Worm (Caenorhabditis elegans): Measurements from ENCODE around the gene F42C5.5.
"Not testable (repeated sequence)": the region's sequence is repeated elsewhere in the genome, so short reads cannot be mapped to it uniquely, and the experiment has no call there.

Gene F42C5.5

DNA sequence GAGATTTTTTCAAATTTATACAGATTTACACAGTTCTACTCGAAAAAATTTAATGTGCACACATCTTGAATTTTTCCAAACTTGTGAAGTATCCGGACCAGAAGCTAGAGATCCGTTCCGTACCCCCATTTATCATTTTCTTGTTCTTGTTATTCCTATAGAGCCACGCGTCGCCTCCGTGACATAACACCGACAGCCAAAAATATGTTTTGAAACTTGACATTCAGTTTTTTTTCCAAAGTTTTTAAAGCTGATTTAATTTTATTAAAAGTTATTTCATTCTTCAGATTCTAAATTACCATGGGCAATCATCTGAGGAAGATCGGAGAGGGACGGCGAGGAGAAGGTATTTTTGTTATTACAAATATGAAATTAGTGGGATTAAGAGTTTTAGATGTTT is 43.9 kb downstream of the F42C5.5 start, which contains the start of gene D2024.18:
D2024.18 (plus strand) TSS at position 301 of the 400 bp plus-strand sequence.
- no peak for TF ChIP-seq lin-13 (tag; optimal IDR thresholded peaks at IDR 0.05)
- no peak for TF ChIP-seq cnd-1 (tag; optimal IDR thresholded peaks at IDR 0.05)
- no peak for TF ChIP-seq lin-32 (GFP tag; optimal IDR thresholded peaks at IDR 0.05)
- no peak for TF ChIP-seq pha-4 (tag; optimal IDR thresholded peaks at IDR 0.05)
- TF ChIP-seq ham-2 (GFP tag; optimal IDR thresholded peaks at IDR 0.05): no peak
- TF ChIP-seq hlh-1 (tag; optimal IDR thresholded peaks at IDR 0.05): no peak
- no peak for TF ChIP-seq nhr-12 (tag; optimal IDR thresholded peaks at IDR 0.05)
- no peak for TF ChIP-seq elt-3 (tag; optimal IDR thresholded peaks at IDR 0.05)
- no peak for TF ChIP-seq unc-62 (GFP tag; optimal IDR thresholded peaks at IDR 0.05)
- TF ChIP-seq flh-1 (GFP tag; optimal IDR thresholded peaks at IDR 0.05): no peak
- no peak for TF ChIP-seq unc-120 (tag; optimal IDR thresholded peaks at IDR 0.05; ENCODE audit: poor library complexity, severe bottlenecking)

DNA sequence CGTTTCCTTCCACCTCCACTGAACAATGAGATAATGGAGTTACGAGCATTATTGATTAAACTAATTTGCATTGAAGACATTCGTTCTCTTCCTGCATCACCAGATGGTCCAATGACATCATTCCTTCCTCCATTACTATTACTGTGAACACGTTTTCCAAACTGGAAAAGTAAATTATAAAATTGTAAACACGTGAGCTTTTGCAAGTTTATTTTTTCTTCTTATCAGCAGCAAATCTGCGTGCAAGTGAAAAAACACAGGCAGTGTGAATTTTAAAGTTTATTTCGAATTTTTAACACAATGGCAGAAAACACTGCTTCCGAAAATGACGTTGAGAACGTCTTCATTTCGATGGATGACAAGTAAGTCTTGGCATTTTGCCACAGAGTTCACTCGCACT is 46.8 kb downstream of the F42C5.5 start, which contains the start of gene D2024.1:
D2024.1 (plus strand) TSS at position 301 of the 400 bp plus-strand sequence.
- not testable (repeated sequence) for TF ChIP-seq sptf-1, M03D4.4, ztf-11 (tag; optimal IDR thresholded peaks at IDR 0.05)

DNA sequence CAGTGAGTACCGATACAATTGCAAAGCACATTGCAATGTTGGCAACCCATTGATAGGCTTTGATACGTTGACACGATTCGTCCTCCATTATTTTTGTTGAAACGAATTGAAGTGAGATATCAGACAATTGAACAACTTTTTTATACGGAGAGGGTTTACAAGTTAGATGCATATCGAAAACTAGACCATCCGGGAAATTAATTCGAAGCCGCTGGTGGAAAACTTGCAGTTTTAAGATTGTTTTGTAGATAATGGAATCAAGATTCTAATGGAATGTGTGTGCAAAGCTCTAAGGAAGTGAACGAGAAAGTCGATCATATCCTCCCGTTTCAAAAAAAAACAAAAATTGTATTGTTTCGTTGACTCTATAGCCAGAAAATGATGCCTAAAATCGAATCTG is 47.5 kb downstream of the F42C5.5 start, which contains the start of gene col-114:
col-114 (minus strand) TSS at position 101 of the 400 bp plus-strand sequence.
- TF ChIP-seq flh-1 (GFP tag; optimal IDR thresholded peaks at IDR 0.05) (no peak), ces-1 (GFP tag; optimal IDR thresholded peaks at IDR 0.05) (no peak), unc-120 (tag; optimal IDR thresholded peaks at IDR 0.05; ENCODE audit: poor library complexity, severe bottlenecking) (no peak), bed-3 (GFP tag; optimal IDR thresholded peaks at IDR 0.05) (no peak), nhr-76 (tag; optimal IDR thresholded peaks at IDR 0.05) (no peak), sem-2 (GFP tag; optimal IDR thresholded peaks at IDR 0.05) (no peak), drap-1 (GFP tag; optimal IDR thresholded peaks at IDR 0.05) (no peak), cnd-1 (tag; optimal IDR thresholded peaks at IDR 0.05) (no peak), ztf-11 (tag; optimal IDR thresholded peaks at IDR 0.05) (no peak), tbx-8 (GFP tag; optimal IDR thresholded peaks at IDR 0.05) (no peak), lin-32 (GFP tag; optimal IDR thresholded peaks at IDR 0.05) (no peak), ceh-39 (tag; optimal IDR thresholded peaks at IDR 0.05) (no peak), M03D4.4 (tag; optimal IDR thresholded peaks at IDR 0.05) (no peak), nhr-2 (tag; optimal IDR thresholded peaks at IDR 0.05) (no peak), unc-39 (tag; optimal IDR thresholded peaks at IDR 0.05) (no peak), unc-62 (GFP tag; optimal IDR thresholded peaks at IDR 0.05) (no peak)

DNA sequence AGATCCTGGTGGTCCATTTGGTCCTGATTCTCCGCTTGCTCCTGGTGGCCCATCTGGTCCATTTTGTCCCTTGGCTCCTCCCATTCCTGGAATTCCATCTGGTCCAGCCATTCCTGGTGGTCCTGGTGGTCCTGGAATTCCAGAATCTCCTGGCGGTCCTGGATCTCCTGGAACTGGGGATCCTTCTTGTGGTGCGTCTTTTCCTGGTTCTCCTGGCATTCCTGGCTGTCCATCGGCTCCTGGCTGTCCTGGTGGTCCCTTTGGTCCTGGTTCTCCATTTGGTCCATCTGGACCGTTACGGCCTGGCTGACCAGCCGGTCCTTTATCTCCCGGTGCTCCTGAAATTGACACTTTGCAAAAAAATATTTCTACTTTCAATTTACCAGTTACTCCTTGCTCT is 48.4 kb downstream of the F42C5.5 start:
- no peak for TF ChIP-seq ztf-11 (tag; optimal IDR thresholded peaks at IDR 0.05)
- no peak for TF ChIP-seq pha-4 (tag; optimal IDR thresholded peaks at IDR 0.05)
- TF ChIP-seq M03D4.4 (tag; optimal IDR thresholded peaks at IDR 0.05): no peak
- TF ChIP-seq lsy-2 (tag; optimal IDR thresholded peaks at IDR 0.05): no peak
- TF ChIP-seq tbx-8 (GFP tag; optimal IDR thresholded peaks at IDR 0.05): no peak
- TF ChIP-seq unc-120 (tag; optimal IDR thresholded peaks at IDR 0.05; ENCODE audit: poor library complexity, severe bottlenecking): no peak
- no peak for TF ChIP-seq mep-1 (tag; optimal IDR thresholded peaks at IDR 0.05)
- no peak for TF ChIP-seq ceh-43 (GFP tag; optimal IDR thresholded peaks at IDR 0.05)
- TF ChIP-seq unc-62 (GFP tag; optimal IDR thresholded peaks at IDR 0.05): no peak
- TF ChIP-seq nhr-237 (tag; optimal IDR thresholded peaks at IDR 0.05): no peak
- TF ChIP-seq blmp-1 (tag; optimal IDR thresholded peaks at IDR 0.05): no peak
- TF ChIP-seq ceh-83 (GFP tag; optimal IDR thresholded peaks at IDR 0.05): no peak
- TF ChIP-seq unc-39 (tag; optimal IDR thresholded peaks at IDR 0.05): no peak
- TF ChIP-seq ham-2 (GFP tag; optimal IDR thresholded peaks at IDR 0.05): no peak
- TF ChIP-seq ceh-39 (tag; optimal IDR thresholded peaks at IDR 0.05): no peak
- TF ChIP-seq cnd-1 (tag; optimal IDR thresholded peaks at IDR 0.05): no peak

DNA sequence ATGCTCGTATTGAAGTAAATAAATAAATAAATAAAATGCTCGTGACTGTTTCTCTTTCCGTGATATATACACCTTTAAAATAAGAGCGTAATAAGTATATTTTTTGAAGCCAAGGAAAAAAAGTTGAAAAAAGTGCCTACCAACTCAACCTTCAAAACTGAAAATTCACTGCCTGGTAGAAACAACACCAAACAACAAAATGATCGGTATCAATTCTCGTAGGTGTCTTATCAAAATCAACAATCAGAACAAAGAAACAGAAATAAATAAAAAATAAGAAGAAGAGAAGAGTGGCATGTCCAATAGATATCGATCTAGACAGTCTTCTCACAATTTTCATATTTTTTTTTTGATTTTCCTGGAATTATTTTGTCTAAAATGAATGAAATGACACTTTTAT is 50.1 kb downstream of the F42C5.5 start, which contains the start of gene afmd-1:
afmd-1 (plus strand) TSS at position 316 of the 400 bp plus-strand sequence.
- TF ChIP-seq sptf-1 (tag; optimal IDR thresholded peaks at IDR 0.05) (no peak), blmp-1 (tag; optimal IDR thresholded peaks at IDR 0.05) (no peak), unc-62 (GFP tag; optimal IDR thresholded peaks at IDR 0.05) (no peak)
